Worm (Caenorhabditis elegans) whole organism, L1 larva: ENCODE measurements around the gene oac-46.

ENCODE experiments used
- snu-23 ChIP-seq: sonication (generic microtip); optimal IDR thresholded peaks from 2 replicates; lab custom pipeline; 2016; ENCODE audit warnings: missing genetic modification characterization, missing compliant biosample characterization
- unc-130 ChIP-seq: fragments of 150-350 bp; optimal IDR thresholded peaks from 2 replicates; lab custom pipeline; 2017; ENCODE audit warnings: missing biosample characterization, missing genetic modification characterization, inconsistent platforms

DNA sequence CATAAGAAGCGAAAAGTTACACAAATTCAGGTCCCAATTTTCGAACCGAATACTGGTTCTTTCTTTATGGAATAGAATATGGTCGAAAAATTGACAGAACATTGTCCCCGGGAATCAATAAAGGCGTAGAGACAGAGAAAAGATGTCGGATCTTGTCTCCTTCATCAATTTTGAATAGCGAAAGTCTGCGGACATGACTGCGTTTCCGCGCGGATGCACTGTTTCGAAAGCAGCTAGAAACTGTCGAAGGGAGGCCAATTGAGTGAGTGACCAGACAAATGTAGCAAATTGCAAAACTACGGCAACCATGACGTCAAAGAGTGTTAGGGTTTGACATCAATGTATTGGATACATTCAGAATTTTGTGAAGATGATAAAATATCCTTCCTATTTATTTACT is 4.6 kb upstream of the oac-46 start:
- TF ChIP-seq snu-23 (GFP tag; lab: Kevin White, UChicago) (no peak), unc-130 (tag; lab: Kevin White, UChicago) (no peak)
